Worm (Caenorhabditis elegans) whole organism, mixed stage, embryonic: Measurements from ENCODE around the gene txt-12.

Source experiments
- M03D4.4 ChIP-seq: sonication (generic microtip); optimal IDR thresholded peaks from 2 replicates; lab custom pipeline; 2017; ENCODE audit warnings: mild to moderate bottlenecking, missing genetic modification characterization, missing compliant biosample characterization
- ceh-39 ChIP-seq: fragments of 150-350 bp; optimal IDR thresholded peaks from 2 replicates; lab custom pipeline; 2014; ENCODE audit warnings: missing biosample characterization, missing genetic modification characterization
- elt-3 ChIP-seq: fragments of 150-350 bp; optimal IDR thresholded peaks from 2 replicates; lab custom pipeline; 2014; ENCODE audit warnings: missing biosample characterization, missing genetic modification characterization
- flh-1 ChIP-seq: fragments of 200-800 bp; sonication (Bioruptor generic); optimal IDR thresholded peaks from 2 replicates; lab custom pipeline; 2018; ENCODE audit warnings: mild to moderate bottlenecking, missing genetic modification characterization, moderate library complexity, missing compliant biosample characterization
- ham-2 ChIP-seq: fragments of 200-800 bp; sonication (Bioruptor generic); optimal IDR thresholded peaks from 2 replicates; lab custom pipeline; 2018; ENCODE audit warnings: mild to moderate bottlenecking, missing genetic modification characterization, missing compliant biosample characterization
- lin-13 ChIP-seq: fragments of 150-350 bp; optimal IDR thresholded peaks from 2 replicates; lab custom pipeline; 2014; ENCODE audit warnings: missing biosample characterization, missing genetic modification characterization
- mep-1 ChIP-seq: fragments of 150-350 bp; optimal IDR thresholded peaks from 2 replicates; lab custom pipeline; 2017; ENCODE audit warnings: missing biosample characterization, missing genetic modification reagents, missing genetic modification characterization, inconsistent platforms
- mls-2 ChIP-seq: sonication (generic microtip); optimal IDR thresholded peaks from 2 replicates; lab custom pipeline; 2016; ENCODE audit warnings: mild to moderate bottlenecking, missing genetic modification characterization, moderate library complexity, missing compliant biosample characterization
- nhr-2 ChIP-seq: fragments of 150-350 bp; optimal IDR thresholded peaks from 2 replicates; lab custom pipeline; 2014; ENCODE audit warnings: missing biosample characterization, missing genetic modification characterization
- nhr-237 ChIP-seq: fragments of 150-350 bp; optimal IDR thresholded peaks from 2 replicates; lab custom pipeline; 2014; ENCODE audit warnings: missing biosample characterization, missing genetic modification characterization
- unc-62 ChIP-seq: fragments of 150-350 bp; optimal IDR thresholded peaks from 2 replicates; lab custom pipeline; 2014; ENCODE audit warnings: missing biosample characterization, missing genetic modification reagents, missing genetic modification characterization

DNA sequence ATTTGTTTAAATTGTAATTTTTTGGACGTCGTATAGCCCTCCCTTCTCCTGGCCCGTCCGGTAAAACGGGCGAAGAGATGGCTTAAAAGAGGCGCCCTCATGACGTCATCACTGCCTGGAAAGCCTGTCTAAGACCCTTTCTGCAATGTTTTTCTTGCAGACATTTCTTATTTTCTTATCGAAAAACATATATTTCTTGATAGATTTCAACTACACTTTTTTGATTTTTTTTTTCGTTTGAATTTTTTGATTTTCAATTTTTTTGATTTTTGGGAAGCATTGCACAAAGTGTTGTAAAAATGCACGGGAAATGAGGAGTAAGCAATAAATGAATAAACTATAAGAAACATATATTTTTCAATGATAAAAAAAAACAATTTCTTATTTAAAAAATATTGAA lies 21.2 kb downstream of the txt-12 start, which contains the start of gene T01G5.6:
- no peak for TF ChIP-seq mls-2 (tag; lab: Kevin White, UChicago)
- TF ChIP-seq ceh-39 (tag; lab: Kevin White, UChicago) = no peak
- no peak for TF ChIP-seq nhr-237 (tag; lab: Kevin White, UChicago)
- TF ChIP-seq elt-3 (tag; lab: Kevin White, UChicago) = no peak
- no peak for TF ChIP-seq M03D4.4 (tag; lab: Kevin White, UChicago)
- TF ChIP-seq lin-13 = no peak
- no peak for TF ChIP-seq mep-1
- TF ChIP-seq nhr-2 = no peak
- TF ChIP-seq flh-1 (GFP tag; lab: Kevin White, UChicago) = no peak
- no peak for TF ChIP-seq unc-62
- no peak for TF ChIP-seq ham-2 (GFP tag; lab: Kevin White, UChicago)
